Worm (Caenorhabditis elegans): ENCODE data around the gene K01A2.4.
A peak's percentile ranks its signal among the peaks of the same experiment; 100 is the strongest.
"Not testable (repeated sequence)": the region's sequence is repeated elsewhere in the genome, so short reads cannot be mapped to it uniquely, and the experiment has no call there.

Gene K01A2.4

DNA sequence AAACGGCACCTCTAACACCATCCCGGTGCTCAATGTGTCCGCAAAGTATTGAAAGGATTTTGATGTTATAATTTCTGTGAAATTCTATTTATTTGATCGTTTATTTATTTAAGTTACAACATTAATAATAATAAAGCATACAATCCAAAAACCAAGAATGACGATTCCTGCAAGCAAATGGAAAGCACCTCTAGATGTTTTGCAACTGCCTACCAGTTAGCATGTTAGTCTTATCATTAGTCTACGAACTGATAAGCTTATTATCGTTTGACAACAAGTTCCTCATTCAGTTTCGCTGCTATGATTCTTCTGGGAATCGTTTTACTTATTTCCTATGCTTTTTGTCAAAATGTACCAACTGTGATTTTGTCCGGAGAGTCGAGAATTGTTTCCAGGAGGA is 7.6 kb upstream of the K01A2.4 start, which contains the start of gene K01A2.6:
Gene K01A2.6, plus strand, starts transcription at position 301 of the 400 bp plus-strand sequence.
- no peak for TF ChIP-seq fkh-2 (tag; optimal IDR thresholded peaks at IDR 0.05)
- no peak for TF ChIP-seq ceh-16 (tag; optimal IDR thresholded peaks at IDR 0.05)
- TF ChIP-seq eor-1 (tag; optimal IDR thresholded peaks at IDR 0.05), result no peak

DNA sequence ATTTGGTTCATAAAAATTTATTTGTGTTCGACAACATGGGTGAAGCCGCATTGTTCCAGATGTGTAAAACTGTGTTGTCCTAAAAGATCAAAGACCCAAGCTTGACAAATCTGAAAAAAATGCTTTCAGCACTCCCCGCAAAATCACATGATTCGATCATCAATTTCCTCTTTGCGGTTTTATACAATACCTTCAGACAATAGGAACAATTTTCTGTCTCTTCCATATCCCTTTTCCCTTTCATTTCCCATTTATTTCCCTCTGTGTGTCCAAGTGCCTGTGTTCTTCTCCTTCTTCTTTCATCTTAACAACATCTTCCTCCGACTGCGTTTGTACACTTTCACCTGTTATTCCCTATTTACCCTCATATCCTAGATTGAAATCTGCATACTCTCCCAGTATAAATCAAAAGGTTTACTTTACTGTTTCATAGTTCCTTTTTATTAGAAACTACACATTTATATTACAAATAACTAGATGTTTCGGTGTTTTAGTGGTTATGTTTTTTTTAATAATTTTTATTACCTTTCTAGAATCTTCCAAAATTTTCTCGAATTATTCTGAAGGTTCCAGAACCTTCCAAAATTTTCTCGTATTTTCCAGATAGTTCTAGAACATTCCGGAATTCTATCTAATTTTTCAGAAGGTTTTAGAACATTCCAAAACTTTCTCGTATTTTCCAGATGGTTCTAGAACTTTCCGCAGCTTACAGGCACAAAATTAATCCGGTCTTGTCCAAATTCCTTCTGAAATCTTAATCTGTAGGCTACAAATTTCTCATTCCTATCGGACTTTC is 6.1 kb upstream of the K01A2.4 start, which contains the start of gene K01A2.5:
Gene K01A2.5, plus strand, starts transcription at position 297 of the 796 bp plus-strand sequence.
- TF ChIP-seq nhr-11 (tag; optimal IDR thresholded peaks at IDR 0.05) (no peak), nhr-76 (tag; optimal IDR thresholded peaks at IDR 0.05) (no peak), nhr-25 (tag; optimal IDR thresholded peaks at IDR 0.05) (peak; percentile 70), aly-2 (tag; optimal IDR thresholded peaks at IDR 0.05) (no peak), mml-1 (tag; optimal IDR thresholded peaks at IDR 0.05) (no peak), zag-1 (tag; optimal IDR thresholded peaks at IDR 0.05) (no peak), unc-39 (tag; optimal IDR thresholded peaks at IDR 0.05) (no peak), elt-3 (tag; optimal IDR thresholded peaks at IDR 0.05) (no peak), skn-1 (tag; optimal IDR thresholded peaks at IDR 0.05) (no peak), ceh-9 (tag; optimal IDR thresholded peaks at IDR 0.05) (no peak), nhr-23 (tag; optimal IDR thresholded peaks at IDR 0.05) (peak; percentile 86)

DNA sequence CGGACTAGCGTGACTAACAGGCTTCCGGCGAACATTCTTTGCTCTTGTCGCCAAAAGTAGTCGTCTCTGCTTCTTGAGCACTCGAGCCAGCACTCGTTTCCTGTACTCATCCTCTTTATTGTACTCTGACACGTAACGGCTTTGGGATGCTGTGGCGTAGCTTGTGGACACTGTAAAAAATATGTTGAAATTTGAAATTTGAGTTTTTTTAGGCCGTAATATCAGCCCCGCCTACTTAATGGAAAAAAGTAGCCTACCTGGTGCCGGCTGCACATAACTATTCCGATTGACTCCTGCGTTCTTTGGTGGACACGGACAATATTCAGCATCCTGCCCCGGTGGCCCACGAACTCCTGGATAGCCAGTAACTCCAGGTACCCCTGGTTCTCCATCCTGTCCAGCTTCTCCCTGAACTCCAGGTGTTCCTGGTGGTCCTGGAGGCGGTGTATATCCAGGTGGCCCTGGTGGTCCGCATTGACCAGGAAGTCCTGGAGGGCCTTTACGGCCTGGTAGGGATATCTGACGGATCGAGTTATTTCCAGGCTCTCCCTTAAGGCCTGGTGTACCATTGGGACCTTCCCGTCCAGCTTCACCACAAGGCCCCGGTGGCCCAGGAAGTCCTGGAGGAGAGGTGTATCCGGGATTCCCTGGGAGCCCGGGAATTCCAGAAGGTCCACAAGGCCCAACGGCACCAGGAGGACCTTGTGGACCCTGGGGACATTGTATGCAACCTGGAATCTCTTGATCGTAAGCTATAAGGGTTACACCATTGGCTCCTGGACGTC is 3.1 kb upstream of the K01A2.4 start:
- TF ChIP-seq lsy-12 (tag; optimal IDR thresholded peaks at IDR 0.05) (no peak), daf-12 (tag; optimal IDR thresholded peaks at IDR 0.05) (no peak), sea-2 (GFP tag; optimal IDR thresholded peaks at IDR 0.05) (no peak), ama-1 (optimal IDR thresholded peaks at IDR 0.05) (no peak), ceh-28 (tag; optimal IDR thresholded peaks at IDR 0.05) (no peak), zag-1 (tag; optimal IDR thresholded peaks at IDR 0.05) (no peak), nhr-28 (tag; optimal IDR thresholded peaks at IDR 0.05) (no peak), ztf-4 (tag; optimal IDR thresholded peaks at IDR 0.05) (no peak), elt-3 (tag; optimal IDR thresholded peaks at IDR 0.05) (no peak), elt-2 (tag; optimal IDR thresholded peaks at IDR 0.05) (no peak), fos-1 (tag; optimal IDR thresholded peaks at IDR 0.05) (no peak), nhr-23 (tag; optimal IDR thresholded peaks at IDR 0.05) (no peak), unc-39 (tag; optimal IDR thresholded peaks at IDR 0.05) (no peak), ztf-11 (tag; optimal IDR thresholded peaks at IDR 0.05) (no peak), snpc-4 (tag; optimal IDR thresholded peaks at IDR 0.05) (no peak), ZK546.5 (tag; optimal IDR thresholded peaks at IDR 0.05) (no peak), nhr-77 (tag; optimal IDR thresholded peaks at IDR 0.05) (no peak), eor-1 (tag; optimal IDR thresholded peaks at IDR 0.05) (no peak), fkh-10 (GFP tag; optimal IDR thresholded peaks at IDR 0.05) (no peak), jun-1 (tag; optimal IDR thresholded peaks at IDR 0.05) (no peak)

DNA sequence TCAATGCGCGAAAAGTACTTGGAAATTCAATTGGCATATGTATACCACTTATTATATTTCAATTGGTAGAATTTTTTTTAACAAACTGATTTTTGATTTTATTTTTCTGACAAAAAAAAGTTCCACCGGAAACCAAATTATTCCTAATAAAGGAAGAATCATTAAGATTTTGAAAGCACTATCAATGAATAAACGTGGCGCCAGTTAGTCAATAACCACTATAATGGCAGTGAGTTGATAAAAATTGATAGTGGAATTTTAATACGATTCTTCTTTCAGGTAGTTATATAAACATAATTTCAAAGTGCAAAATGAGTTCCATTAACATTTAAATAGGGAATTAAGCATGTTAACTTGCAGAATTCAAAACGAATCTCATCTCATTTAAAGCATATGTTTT is 1.6 kb upstream of the K01A2.4 start, which contains the start of gene col-69:
Gene col-69, minus strand, starts transcription at position 101 of the 400 bp plus-strand sequence.
- TF ChIP-seq nhr-11 (tag; optimal IDR thresholded peaks at IDR 0.05) (no peak), elt-2 (tag; optimal IDR thresholded peaks at IDR 0.05) (peak; percentile 15)

DNA sequence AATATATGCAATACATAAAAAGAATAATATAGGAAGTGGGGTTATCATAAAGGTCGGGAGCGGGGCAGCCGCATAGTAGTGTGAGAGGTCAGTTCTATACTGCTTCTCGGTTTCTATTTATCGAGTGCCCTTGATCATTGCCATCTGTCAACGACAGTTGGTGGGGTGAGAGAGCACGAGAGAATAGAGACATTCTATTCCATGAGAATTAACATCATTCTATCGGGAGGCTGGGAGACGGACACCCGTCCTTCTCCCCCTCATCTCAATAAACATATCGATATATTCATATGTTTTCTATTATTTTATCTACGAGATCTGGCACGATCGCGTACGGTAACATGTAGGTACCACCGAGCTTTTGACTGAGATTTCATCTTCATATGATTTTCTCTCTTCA is 4.9 kb downstream of the K01A2.4 start, which contains the start of gene mps-2:
Gene mps-2, minus strand, starts transcription at position 101 of the 400 bp plus-strand sequence.
- not testable (repeated sequence) for TF ChIP-seq elt-3, egl-27, nhr-237 (tag; optimal IDR thresholded peaks at IDR 0.05)

DNA sequence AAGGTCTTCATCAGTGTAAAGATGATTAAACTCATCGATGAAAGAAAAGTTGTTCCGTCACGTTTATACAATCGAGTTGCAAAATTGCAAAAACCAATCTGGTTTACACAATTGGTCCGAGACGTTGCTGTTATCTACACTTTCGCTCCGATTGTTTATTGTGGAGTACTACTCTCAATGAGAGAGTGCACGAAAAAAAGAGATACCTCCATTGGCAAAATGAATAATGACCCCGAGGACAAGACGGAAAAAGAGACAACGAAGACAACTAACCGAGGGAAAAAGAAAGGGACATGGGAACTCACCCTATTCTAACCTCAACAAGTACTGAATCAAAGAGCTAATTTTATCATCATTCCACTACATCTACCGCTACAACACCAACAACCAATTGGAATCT is 6.3 kb downstream of the K01A2.4 start:
- TF ChIP-seq elt-2 (tag; optimal IDR thresholded peaks at IDR 0.05) (no peak), nfya-1 (tag; optimal IDR thresholded peaks at IDR 0.05; ENCODE audit: insufficient read depth) (peak; percentile 31), lin-39 (tag; optimal IDR thresholded peaks at IDR 0.05) (peak; percentile 57)

Measured in whole organism, L3 larva.